Fruit fly (Drosophila melanogaster) whole organism, embryonic: ENCODE measurements around the gene CG31897.

Experiments used
- CG11093 ChIP-seq: fragments of 200-800 bp; sonication (Bioruptor generic); IDR thresholded peaks from 3 replicates; pipeline ENCODE4 v1.3.6; 2022; ENCODE audit warnings: missing biosample characterization, missing genetic modification characterization
- CG13894 ChIP-seq: fragments of 200-800 bp; sonication (Bioruptor generic); optimal IDR thresholded peaks from 3 replicates; lab custom pipeline; 2018; ENCODE audit warnings: missing biosample characterization, mild to moderate bottlenecking, missing genetic modification characterization, moderate library complexity
- CG18262 ChIP-seq: fragments of 200-800 bp; optimal IDR thresholded peaks from 3 replicates; lab custom pipeline; 2019; ENCODE audit warnings: missing biosample characterization, mild to moderate bottlenecking, missing genetic modification characterization, moderate library complexity
- CG1832 ChIP-seq: fragments of 200-800 bp; sonication (Bioruptor generic); optimal IDR thresholded peaks from 2 replicates; lab custom pipeline; 2017; ENCODE audit warnings: missing biosample characterization, mild to moderate bottlenecking, missing genetic modification characterization, inconsistent platforms
- CG4360 ChIP-seq: fragments of 200-800 bp; sonication (Bioruptor generic); IDR thresholded peaks from 2 replicates; pipeline ENCODE4 v1.3.6; 2022; ENCODE audit warnings: missing biosample characterization, missing genetic modification characterization
- CG8359 ChIP-seq: fragments of 200-800 bp; sonication (Bioruptor generic); optimal IDR thresholded peaks from 2 replicates; lab custom pipeline; 2017; ENCODE audit warnings: missing biosample characterization, mild to moderate bottlenecking, missing genetic modification characterization, borderline replicate concordance
- Camta ChIP-seq: fragments of 200-800 bp; sonication (Bioruptor generic); optimal IDR thresholded peaks from 2 replicates; lab custom pipeline; 2016; ENCODE audit warnings: missing biosample characterization, missing genetic modification characterization
- D ChIP-seq, 2 experiments: fragments of 200-800 bp in 1 of 2; fragments of >200 bp in 1 of 2; sonication (Bioruptor generic) in 1 of 2; optimal IDR thresholded peaks; 2 replicates in 1 of 2; 3 replicates in 1 of 2; lab custom pipeline; 2017; ENCODE audit warnings: mild to moderate bottlenecking in 1 of 2, missing biosample characterization in 1 of 2, missing genetic modification characterization in 1 of 2, missing genetic modification reagents in 1 of 2
- D19A ChIP-seq: fragments of 200-800 bp; optimal IDR thresholded peaks from 3 replicates; lab custom pipeline; 2019; ENCODE audit warnings: missing biosample characterization, mild to moderate bottlenecking, missing genetic modification characterization, moderate library complexity
- Deaf1 ChIP-seq: fragments of 200-800 bp; optimal IDR thresholded peaks from 3 replicates; lab custom pipeline; 2019; ENCODE audit warnings: missing biosample characterization, mild to moderate bottlenecking, missing genetic modification characterization, moderate library complexity
- Fer1 ChIP-seq: fragments of 200-800 bp; sonication (Bioruptor generic); optimal IDR thresholded peaks from 2 replicates; lab custom pipeline; 2017; ENCODE audit warnings: missing biosample characterization, mild to moderate bottlenecking, missing genetic modification characterization
- H15 ChIP-seq: fragments of 200-800 bp; sonication (Bioruptor generic); IDR thresholded peaks from 3 replicates; pipeline ENCODE4 v1.3.6; 2022; ENCODE audit warnings: missing biosample characterization, missing genetic modification characterization
- Hey ChIP-seq: fragments of 200-800 bp; sonication (Bioruptor generic); optimal IDR thresholded peaks from 3 replicates; lab custom pipeline; 2018; ENCODE audit warnings: missing biosample characterization, mild to moderate bottlenecking, missing genetic modification characterization
- Mes4 ChIP-seq: fragments of 200-800 bp; sonication (Bioruptor generic); optimal IDR thresholded peaks from 2 replicates; lab custom pipeline; 2016; ENCODE audit warnings: missing biosample characterization, missing genetic modification characterization
- NFAT ChIP-seq: fragments of 200-800 bp; sonication (Bioruptor generic); IDR thresholded peaks from 2 replicates; pipeline ENCODE4 v1.3.6; 2022; ENCODE audit warnings: missing biosample characterization, missing genetic modification characterization
- Oli ChIP-seq: fragments of 200-800 bp; sonication (Bioruptor generic); optimal IDR thresholded peaks from 2 replicates; lab custom pipeline; 2018; ENCODE audit warnings: missing biosample characterization, mild to moderate bottlenecking, missing genetic modification characterization, moderate library complexity
- Rfx ChIP-seq: fragments of 200-800 bp; sonication (Bioruptor generic); IDR thresholded peaks from 2 replicates; pipeline ENCODE4 v1.3.6; 2022; ENCODE audit warnings: missing biosample characterization, missing genetic modification characterization
- Trl ChIP-seq, 3 experiments: fragments of >200 bp in 2 of 3; fragments of 200-800 bp in 1 of 3; sonication (Bioruptor generic) in 1 of 3; optimal IDR thresholded peaks; 2 replicates in 1 of 3; 3 replicates in 2 of 3; lab custom pipeline; 2016 to 2017; ENCODE audit warnings: missing biosample characterization in 1 of 3, missing genetic modification characterization in 1 of 3
- Xrp1 ChIP-seq: fragments of 200-800 bp; sonication (Bioruptor generic); IDR thresholded peaks from 2 replicates; pipeline ENCODE4 v1.3.6; 2022; ENCODE audit warnings: missing biosample characterization, missing genetic modification characterization
- ap ChIP-seq: fragments of 200-800 bp; sonication (Bioruptor generic); IDR thresholded peaks from 2 replicates; pipeline ENCODE4 v1.3.6; 2022; ENCODE audit warnings: missing biosample characterization, missing genetic modification characterization
- bsh ChIP-seq, 2 experiments: fragments of 200-800 bp; sonication (Bioruptor generic); optimal IDR thresholded peaks; 2 replicates each; lab custom pipeline; 2017 to 2018; ENCODE audit warnings: mild to moderate bottlenecking in 2 of 2, missing biosample characterization in 2 of 2, missing genetic modification characterization in 2 of 2, moderate library complexity in 1 of 2
- chinmo ChIP-seq: fragments of 200-800 bp; sonication (Bioruptor generic); IDR thresholded peaks from 4 replicates; pipeline ENCODE4 v1.3.6; 2022; ENCODE audit warnings: missing biosample characterization, missing genetic modification characterization; ENCODE audit not compliant: partially characterized antibody
- crol ChIP-seq: fragments of 200-800 bp; sonication (Bioruptor generic); IDR thresholded peaks from 2 replicates; pipeline ENCODE4 v1.3.6; 2022; ENCODE audit warnings: missing biosample characterization, missing genetic modification characterization
- cwo ChIP-seq: fragments of 200-800 bp; sonication (Bioruptor generic); optimal IDR thresholded peaks from 3 replicates; lab custom pipeline; 2017; ENCODE audit warnings: missing biosample characterization, missing genetic modification characterization, mild to moderate bottlenecking, moderate library complexity, missing genetic modification reagents
- ewg ChIP-seq: fragments of 200-800 bp; sonication (Bioruptor generic); optimal IDR thresholded peaks from 3 replicates; lab custom pipeline; 2017; ENCODE audit warnings: mild to moderate bottlenecking, missing biosample characterization, missing genetic modification reagents, missing genetic modification characterization
- gsb-n ChIP-seq: fragments of 200-800 bp; sonication (Bioruptor generic); optimal IDR thresholded peaks from 3 replicates; lab custom pipeline; 2018; ENCODE audit warnings: missing biosample characterization, mild to moderate bottlenecking, missing genetic modification characterization
- gt ChIP-seq: fragments of 200-800 bp; sonication (Bioruptor generic); IDR thresholded peaks from 2 replicates; pipeline ENCODE4 v1.3.6; 2022; ENCODE audit warnings: missing biosample characterization, missing genetic modification characterization
- knrl ChIP-seq: fragments of 200-800 bp; sonication (Bioruptor generic); IDR thresholded peaks from 3 replicates; pipeline ENCODE4 v1.3.6; 2022; ENCODE audit warnings: missing biosample characterization, missing genetic modification characterization; ENCODE audit not compliant: partially characterized antibody
- nerfin-1 ChIP-seq: fragments of 200-800 bp; sonication (Bioruptor generic); optimal IDR thresholded peaks from 3 replicates; lab custom pipeline; 2019; ENCODE audit warnings: missing biosample characterization, mild to moderate bottlenecking, missing genetic modification characterization, moderate library complexity
- otp ChIP-seq: fragments of 200-800 bp; sonication (Bioruptor generic); IDR thresholded peaks from 3 replicates; pipeline ENCODE4, ENCODE4 v1.3.6; 2022; ENCODE audit warnings: missing biosample characterization, missing genetic modification characterization
- pnt ChIP-seq: fragments of 200-800 bp; sonication (Bioruptor generic); optimal IDR thresholded peaks from 3 replicates; lab custom pipeline; 2016; ENCODE audit warnings: missing biosample characterization, missing genetic modification characterization
- pros ChIP-seq: fragments of 200-800 bp; sonication (Bioruptor generic); optimal IDR thresholded peaks from 3 replicates; lab custom pipeline; 2019; ENCODE audit warnings: missing biosample characterization, mild to moderate bottlenecking, missing genetic modification characterization, moderate library complexity
- psq ChIP-seq: fragments of 200-800 bp; sonication (Bioruptor generic); optimal IDR thresholded peaks from 2 replicates; lab custom pipeline; 2017; ENCODE audit warnings: missing biosample characterization, missing genetic modification characterization
- scrt ChIP-seq: fragments of 200-800 bp; sonication (Bioruptor generic); optimal IDR thresholded peaks from 2 replicates; lab custom pipeline; 2018; ENCODE audit warnings: missing biosample characterization, mild to moderate bottlenecking, missing genetic modification characterization, moderate library complexity
- sd ChIP-seq: fragments of 200-800 bp; sonication (Bioruptor generic); optimal IDR thresholded peaks from 3 replicates; lab custom pipeline; 2018; ENCODE audit warnings: missing biosample characterization, mild to moderate bottlenecking, missing genetic modification characterization, moderate library complexity
- sens ChIP-seq: fragments of 200-800 bp; sonication (Bioruptor generic); peaks from one replicate; lab custom pipeline; 2016; ENCODE audit warnings: missing biosample characterization, missing genetic modification characterization
- seq ChIP-seq: fragments of 200-800 bp; sonication (Bioruptor generic); IDR thresholded peaks from 2 replicates; pipeline ENCODE4 v1.3.6; 2022; ENCODE audit warnings: missing biosample characterization, missing genetic modification characterization
- trem ChIP-seq: fragments of 200-800 bp; optimal IDR thresholded peaks from 3 replicates; lab custom pipeline; 2019; ENCODE audit warnings: missing biosample characterization, mild to moderate bottlenecking, missing genetic modification characterization, moderate library complexity
- z ChIP-seq: fragments of 200-800 bp; sonication (Bioruptor generic); IDR thresholded peaks from 3 replicates; pipeline ENCODE4 v1.3.6; 2022; ENCODE audit warnings: missing biosample characterization, missing genetic modification characterization
- zen ChIP-seq: fragments of 200-800 bp; sonication (Bioruptor generic); optimal IDR thresholded peaks from 3 replicates; lab custom pipeline; 2018; ENCODE audit warnings: missing biosample characterization, mild to moderate bottlenecking, missing genetic modification characterization, moderate library complexity
- zen2 ChIP-seq: fragments of 200-800 bp; sonication (Bioruptor generic); IDR thresholded peaks from 3 replicates; pipeline ENCODE4 v1.3.6; 2022; ENCODE audit warnings: missing biosample characterization, missing genetic modification characterization; ENCODE audit not compliant: partially characterized antibody

Gene CG31897

DNA sequence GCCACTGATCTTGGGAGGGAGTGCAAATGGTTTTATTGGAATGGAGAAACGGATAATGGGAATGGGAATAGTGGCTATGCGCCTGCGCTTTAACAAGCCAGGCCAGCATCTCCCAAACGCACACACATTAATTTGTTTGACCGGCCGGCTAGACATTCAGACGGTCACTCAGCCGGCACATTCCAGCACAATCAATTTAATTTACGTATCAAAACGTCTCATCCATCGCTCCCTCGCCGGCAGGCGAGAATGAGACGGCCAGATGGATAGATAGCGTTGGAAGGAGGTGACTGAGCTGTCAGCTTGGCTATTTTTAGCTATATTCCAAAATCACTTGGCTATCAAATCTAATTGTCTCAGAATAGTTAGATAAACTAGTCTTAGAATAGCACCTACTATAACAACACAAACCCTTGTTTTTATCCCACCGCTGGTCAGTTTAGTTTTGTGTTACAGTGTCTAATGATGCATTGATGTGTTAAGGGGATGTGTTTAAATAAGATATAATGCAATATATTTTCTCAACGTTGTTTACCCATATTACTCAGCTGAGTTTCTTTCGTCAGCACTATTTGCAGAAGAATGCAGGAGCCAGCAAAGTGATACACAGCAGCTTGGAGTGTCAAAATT, 18.7 kb upstream of the CG31897 start (continued):
- peak; percentile 28 for TF ChIP-seq Camta
- peak; percentile 9 for TF ChIP-seq Mes4
- TF ChIP-seq nerfin-1 (tag; lab: Kevin White, UChicago), result peak; percentile 24
- TF ChIP-seq Fer1, result no peak
- peak in 1 of 2 experiments; percentile 50 for TF ChIP-seq bsh (GFP tag; optimal IDR thresholded peaks at IDR 0.05; lab: Kevin White, UChicago)

DNA sequence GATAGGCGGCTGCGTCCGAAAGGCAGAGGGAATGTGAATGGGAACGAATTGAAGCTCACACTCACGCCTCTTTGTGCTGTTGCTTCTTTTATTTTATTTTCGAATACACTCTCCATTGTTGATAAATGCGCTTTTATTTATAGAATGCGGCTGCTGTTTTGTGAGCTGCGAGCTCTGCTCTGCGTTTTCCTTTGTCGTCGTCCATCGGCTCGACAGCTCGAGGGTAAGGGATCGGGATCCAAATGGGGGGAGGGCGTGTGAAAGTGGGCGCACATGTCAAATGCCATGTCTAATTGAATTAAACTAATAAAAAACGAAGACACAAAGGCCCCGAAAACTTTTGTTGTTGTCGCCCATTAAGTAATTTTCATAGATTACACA, 18.2 kb upstream of the CG31897 start:
- TF ChIP-seq gsb-n (peak; percentile 6), cwo (GFP tag; lab: Kevin White, UChicago) (no peak), crol (GFP tag; lab: Robert Waterston, UW) (0 out of 2 replicates have a peak, but pooled peaks have one; percentile 18), Xrp1 (peak; percentile 25; the same call in 1 of the 2 replicates), Hey (no peak), CG4360 (GFP tag; lab: Robert Waterston, UW) (peak; percentile 21; the same call in 1 of the 2 replicates), ewg (no peak), D19A (tag; lab: Kevin White, UChicago) (peak; percentile 12), zen (tag; lab: Kevin White, UChicago) (no peak), H15 (no peak)

- no peak for TF ChIP-seq CG11093 (GFP tag; lab: Robert Waterston, UW)
- no peak for TF ChIP-seq gt
- peak; percentile 56 for TF ChIP-seq crol (GFP tag; lab: Robert Waterston, UW)
- peak; percentile 78 for TF ChIP-seq ewg
- peak; percentile 55 for TF ChIP-seq nerfin-1 (tag; lab: Kevin White, UChicago)
- peak; percentile 39 for TF ChIP-seq sd (tag; lab: Kevin White, UChicago)
- TF ChIP-seq seq (GFP tag; lab: Robert Waterston, UW), result peak; percentile 14; the same call in 1 of the 2 replicates
- TF ChIP-seq CG18262 (tag; lab: Kevin White, UChicago), result no peak
- peak; percentile 87 for TF ChIP-seq CG13894 (tag; lab: Kevin White, UChicago)
- no peak for TF ChIP-seq knrl (GFP tag; lab: Robert Waterston, UW)
- peak; percentile 27 for TF ChIP-seq CG1832 (GFP tag; lab: Kevin White, UChicago)
- TF ChIP-seq scrt (GFP tag; lab: Kevin White, UChicago), result peak; percentile 79
- TF ChIP-seq CG4360 (GFP tag; lab: Robert Waterston, UW), result 0 out of 2 replicates have a peak, but pooled peaks have one; percentile 11
- peak; percentile 16 for TF ChIP-seq trem (tag; lab: Kevin White, UChicago)
- 0 out of 2 replicates have a peak, but pooled peaks have one; percentile 3 for TF ChIP-seq NFAT
- TF ChIP-seq pnt (GFP tag; lab: Kevin White, UChicago), result no peak
- peak; percentile 73 for TF ChIP-seq pros (GFP tag; lab: Kevin White, UChicago)
- peak; percentile 19 for TF ChIP-seq D (optimal IDR thresholded peaks at IDR 0.05; lab: Kevin White, UChicago)
- no peak for TF ChIP-seq D (GFP tag; optimal IDR thresholded peaks at IDR 0.05; lab: Kevin White, UChicago)
- TF ChIP-seq chinmo (GFP tag; lab: Robert Waterston, UW), result 0 out of 4 replicates have a peak, but pooled peaks have one; percentile 13
- peak; percentile 11; the same call in 1 of the 3 replicates for TF ChIP-seq zen2 (GFP tag; lab: Robert Waterston, UW)
- peak; percentile 44 for TF ChIP-seq sens (GFP tag; lab: Kevin White, UChicago)
- TF ChIP-seq Oli (tag; lab: Kevin White, UChicago), result no peak
- 0 out of 2 replicates have a peak, but pooled peaks have one; percentile 11 for TF ChIP-seq ap (GFP tag; lab: Robert Waterston, UW)
- TF ChIP-seq Deaf1, result peak; percentile 45
- TF ChIP-seq Rfx (GFP tag; lab: Robert Waterston, UW), result peak; percentile 76
- TF ChIP-seq otp, result no peak
- peak; percentile 71 to 73 for TF ChIP-seq Trl (optimal IDR thresholded peaks at IDR 0.05; lab: Kevin White, UChicago)
- no peak for TF ChIP-seq Trl (GFP tag; optimal IDR thresholded peaks at IDR 0.05; lab: Kevin White, UChicago)
- peak; percentile 6 for TF ChIP-seq psq (GFP tag; lab: Kevin White, UChicago)
- TF ChIP-seq CG8359, result no peak
- TF ChIP-seq z (GFP tag; lab: Robert Waterston, UW), result peak; percentile 44; the same call in 1 of the 3 replicates
- TF ChIP-seq, all 482 proteins: peak for 22
These were observed 17.5 kb upstream of the CG31897 start for dm6 chr2L:8424662-8425208.
